Worm (Caenorhabditis elegans) whole organism, young adult: ENCODE data around the gene F15G9.5.

Experiments
- C17E4.6 ChIP-seq: fragments of 200-800 bp; sonication (Bioruptor generic); IDR thresholded peaks from 2 replicates; pipeline ENCODE4 v1.3.6; 2022; ENCODE audit warnings: missing genetic modification reagents, missing genetic modification characterization, missing compliant biosample characterization
- D2030.7 ChIP-seq: fragments of 200-800 bp; sonication (Bioruptor generic); IDR thresholded peaks from 2 replicates; pipeline ENCODE4 v1.3.6; 2022; ENCODE audit warnings: missing genetic modification reagents, missing genetic modification characterization, missing compliant biosample characterization
- F22D6.2 ChIP-seq: sonication (generic microtip); optimal IDR thresholded peaks from 2 replicates; lab custom pipeline; 2016; ENCODE audit warnings: mild to moderate bottlenecking, missing genetic modification characterization, missing compliant biosample characterization
- F39B2.1 ChIP-seq: fragments of 200-800 bp; sonication (Bioruptor generic); IDR thresholded peaks from 2 replicates; pipeline ENCODE4 v1.3.6; 2022; ENCODE audit warnings: missing genetic modification reagents, missing genetic modification characterization, missing compliant biosample characterization
- F52B5.7 ChIP-seq: sonication (generic microtip); optimal IDR thresholded peaks from 2 replicates; lab custom pipeline; 2016; ENCODE audit warnings: mild to moderate bottlenecking, missing genetic modification characterization, missing compliant biosample characterization
- F57C9.4 ChIP-seq: sonication (generic microtip); optimal IDR thresholded peaks from 2 replicates; lab custom pipeline; 2017; ENCODE audit warnings: mild to moderate bottlenecking, missing genetic modification characterization, missing compliant biosample characterization
- T26A5.8 ChIP-seq: sonication (generic microtip); optimal IDR thresholded peaks from 2 replicates; lab custom pipeline; 2016; ENCODE audit warnings: missing genetic modification characterization, missing compliant biosample characterization
- aptf-2 ChIP-seq: fragments of 200-800 bp; sonication (Bioruptor generic); conservative IDR thresholded peaks from 2 replicates; pipeline ENCODE4 v1.3.6; 2022; ENCODE audit warnings: missing genetic modification reagents, missing genetic modification characterization, missing compliant biosample characterization
- attf-5 ChIP-seq: fragments of 200-800 bp; sonication (Bioruptor generic); optimal IDR thresholded peaks from 2 replicates; lab custom pipeline; 2018; ENCODE audit warnings: mild to moderate bottlenecking, missing genetic modification characterization, missing compliant biosample characterization
- bed-1 ChIP-seq: fragments of 200-800 bp; sonication (Bioruptor generic); IDR thresholded peaks from 2 replicates; pipeline ENCODE4 v1.3.6; 2022; ENCODE audit warnings: missing genetic modification reagents, missing genetic modification characterization, missing compliant biosample characterization
- ceh-100 ChIP-seq: fragments of 200-800 bp; sonication (Bioruptor generic); IDR thresholded peaks from 2 replicates; pipeline ENCODE4 v1.3.6; 2022; ENCODE audit warnings: missing genetic modification reagents, missing genetic modification characterization, missing compliant biosample characterization
- chd-7 ChIP-seq: sonication (generic microtip); optimal IDR thresholded peaks from 2 replicates; lab custom pipeline; 2016; ENCODE audit warnings: mild to moderate bottlenecking, missing genetic modification characterization, moderate library complexity, missing compliant biosample characterization
- die-1 ChIP-seq: sonication (generic microtip); optimal IDR thresholded peaks from 2 replicates; lab custom pipeline; 2016; ENCODE audit warnings: missing genotype, mild to moderate bottlenecking, missing genetic modification characterization, missing compliant biosample characterization
- efl-1 ChIP-seq: fragments of 150-350 bp; optimal IDR thresholded peaks from 2 replicates; lab custom pipeline; 2014; ENCODE audit warnings: missing biosample characterization, missing genetic modification reagents, missing genetic modification characterization
- gei-17 ChIP-seq: fragments of 200-800 bp; sonication (Bioruptor generic); optimal IDR thresholded peaks from 2 replicates; lab custom pipeline; 2018; ENCODE audit warnings: mild to moderate bottlenecking, missing genetic modification characterization, missing compliant biosample characterization
- hmg-1.2 ChIP-seq: fragments of 200-800 bp; sonication (Bioruptor generic); IDR thresholded peaks from 2 replicates; pipeline ENCODE4 v1.3.6; 2022; ENCODE audit warnings: missing genetic modification reagents, missing genetic modification characterization, missing compliant biosample characterization
- hmg-20 ChIP-seq: fragments of 200-800 bp; sonication (Bioruptor generic); IDR thresholded peaks from 2 replicates; pipeline ENCODE4 v1.3.6; 2022; ENCODE audit warnings: missing genetic modification reagents, missing genetic modification characterization, missing compliant biosample characterization
- let-526 ChIP-seq: fragments of 200-800 bp; sonication (Bioruptor generic); IDR thresholded peaks from 2 replicates; pipeline ENCODE4 v1.3.6; 2022; ENCODE audit warnings: missing genetic modification reagents, missing genetic modification characterization, missing compliant biosample characterization
- lin-54 ChIP-seq: fragments of 200-800 bp; sonication (Bioruptor generic); optimal IDR thresholded peaks from 2 replicates; lab custom pipeline; 2018; ENCODE audit warnings: mild to moderate bottlenecking, missing genetic modification characterization, missing compliant biosample characterization
- lsl-1 ChIP-seq: fragments of 200-800 bp; sonication (Bioruptor generic); optimal IDR thresholded peaks from 2 replicates; lab custom pipeline; 2018; ENCODE audit warnings: mild to moderate bottlenecking, missing genetic modification characterization, moderate library complexity, missing compliant biosample characterization
- madf-10 ChIP-seq: sonication (generic microtip); optimal IDR thresholded peaks from 2 replicates; lab custom pipeline; 2016; ENCODE audit warnings: mild to moderate bottlenecking, missing genetic modification characterization, missing compliant biosample characterization
- madf-3 ChIP-seq: fragments of 200-800 bp; sonication (Bioruptor generic); IDR thresholded peaks from 2 replicates; pipeline ENCODE4 v1.3.6; 2022; ENCODE audit warnings: missing genetic modification reagents, missing genetic modification characterization, missing compliant biosample characterization
- madf-6 ChIP-seq: fragments of 200-800 bp; sonication (Bioruptor generic); IDR thresholded peaks from 2 replicates; pipeline ENCODE4 v1.3.6; 2022; ENCODE audit warnings: missing genetic modification reagents, missing genetic modification characterization, missing compliant biosample characterization
- nfya-1 ChIP-seq: sonication (generic microtip); optimal IDR thresholded peaks from 2 replicates; lab custom pipeline; 2017; ENCODE audit warnings: antibody characterized with exemption, missing compliant biosample characterization, missing genetic modification characterization, borderline replicate concordance; ENCODE audit not compliant: insufficient read depth
- nhr-27 ChIP-seq: fragments of 200-800 bp; sonication (Bioruptor generic); optimal IDR thresholded peaks from 2 replicates; lab custom pipeline; 2018; ENCODE audit warnings: mild to moderate bottlenecking, missing genetic modification characterization, moderate library complexity, missing compliant biosample characterization
- pbrm-1 ChIP-seq: fragments of 200-800 bp; sonication (Bioruptor generic); IDR thresholded peaks from 2 replicates; pipeline ENCODE4 v1.3.6; 2022; ENCODE audit warnings: missing genetic modification reagents, missing genetic modification characterization, missing compliant biosample characterization
- rcor-1 ChIP-seq: fragments of 200-800 bp; sonication (Bioruptor generic); IDR thresholded peaks from 2 replicates; pipeline ENCODE4 v1.3.6; 2022; ENCODE audit warnings: missing genetic modification reagents, missing genetic modification characterization, missing compliant biosample characterization
- rec-8 ChIP-seq, 2 experiments: sonication (generic microtip); optimal IDR thresholded peaks; 2 replicates each; lab custom pipeline; 2016; ENCODE audit warnings: mild to moderate bottlenecking in 2 of 2, missing genetic modification characterization in 2 of 2, missing genetic modification reagents in 2 of 2, missing genotype in 2 of 2, missing biosample characterization in 1 of 2, missing compliant biosample characterization in 1 of 2, moderate library complexity in 1 of 2
- rpc-1 ChIP-seq, 2 experiments: fragments of 150-350 bp in 1 of 2; sonication (generic microtip) in 1 of 2; optimal IDR thresholded peaks; 2 replicates each; lab custom pipeline; 2014 to 2018; ENCODE audit warnings: missing biosample characterization in 1 of 2, missing genetic modification characterization in 1 of 2, missing genetic modification reagents in 1 of 2, missing genotype in 1 of 2
- sea-2 ChIP-seq: fragments of 200-800 bp; sonication (Bioruptor generic); IDR thresholded peaks from 2 replicates; pipeline ENCODE4 v1.3.6; 2022; ENCODE audit warnings: missing genetic modification characterization, missing compliant biosample characterization
- snpc-1.1 ChIP-seq: sonication (generic microtip); optimal IDR thresholded peaks from 2 replicates; lab custom pipeline; 2017; ENCODE audit warnings: missing genetic modification characterization, mild to moderate bottlenecking, missing compliant biosample characterization, antibody characterized with exemption, moderate library complexity, missing genotype, missing genetic modification reagents; ENCODE audit not compliant: insufficient read depth
- snpc-3.4 ChIP-seq: sonication (generic microtip); optimal IDR thresholded peaks from 2 replicates; lab custom pipeline; 2017; ENCODE audit warnings: missing genetic modification characterization, mild to moderate bottlenecking, missing compliant biosample characterization, antibody characterized with exemption, moderate library complexity, missing genotype, missing genetic modification reagents
- snpc-4 ChIP-seq, 5 experiments: fragments of 150-350 bp in 1 of 5; sonication (generic microtip) in 4 of 5; optimal IDR thresholded peaks; 2 replicates each; lab custom pipeline; 2014 to 2018; ENCODE audit warnings: missing genetic modification characterization in 5 of 5, missing biosample characterization in 3 of 5, antibody characterized with exemption in 2 of 5, mild to moderate bottlenecking in 2 of 5, missing compliant biosample characterization in 2 of 5, missing genotype in 2 of 5, moderate library complexity in 2 of 5, missing genetic modification reagents in 1 of 5
- sptf-2 ChIP-seq: fragments of 200-800 bp; sonication (Bioruptor generic); optimal IDR thresholded peaks from 2 replicates; lab custom pipeline; 2018; ENCODE audit warnings: mild to moderate bottlenecking, missing genetic modification characterization, missing compliant biosample characterization
- tbp1 ChIP-seq: fragments of 200-800 bp; sonication (Bioruptor generic); optimal IDR thresholded peaks from 2 replicates; lab custom pipeline; 2018; ENCODE audit warnings: mild to moderate bottlenecking, missing genetic modification characterization, missing compliant biosample characterization
- zfh-2 ChIP-seq: fragments of 200-800 bp; sonication (Bioruptor generic); conservative IDR thresholded peaks from 2 replicates; pipeline ENCODE4 v1.3.6; 2022; ENCODE audit warnings: missing genetic modification reagents, missing genetic modification characterization, missing compliant biosample characterization
- ztf-22 ChIP-seq: fragments of 200-800 bp; sonication (Bioruptor generic); optimal IDR thresholded peaks from 2 replicates; lab custom pipeline; 2018; ENCODE audit warnings: mild to moderate bottlenecking, missing genetic modification characterization, moderate library complexity, missing compliant biosample characterization
- ztf-28 ChIP-seq: fragments of 200-800 bp; sonication (Bioruptor generic); IDR thresholded peaks from 2 replicates; pipeline ENCODE4 v1.3.6; 2022; ENCODE audit warnings: missing genetic modification reagents, missing genetic modification characterization, missing compliant biosample characterization
- ztf-6 ChIP-seq: fragments of 200-800 bp; sonication (Bioruptor generic); IDR thresholded peaks from 2 replicates; pipeline ENCODE4 v1.3.6; 2022; ENCODE audit warnings: missing genetic modification reagents, missing genetic modification characterization, missing compliant biosample characterization

F15G9.5 gene

DNA sequence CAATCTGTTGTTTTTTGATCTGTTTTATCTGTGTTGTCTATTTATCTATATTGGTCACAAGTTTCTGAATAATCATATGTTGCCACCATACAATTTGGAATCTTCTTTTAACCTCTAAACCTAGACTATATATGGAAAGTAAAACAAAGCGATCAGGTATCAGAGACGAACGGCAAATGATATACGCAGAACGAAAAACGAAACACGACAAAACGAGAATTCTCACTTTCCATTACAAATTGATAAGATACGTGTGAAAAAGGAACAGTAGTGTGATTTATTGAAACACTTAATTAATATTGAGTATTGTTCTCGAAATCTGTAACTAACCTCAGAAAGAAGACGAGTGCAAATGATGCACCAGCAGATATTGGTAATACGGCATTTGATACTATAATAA lies 26.2 kb upstream of the F15G9.5 start:
- TF ChIP-seq ztf-22 (GFP tag; lab: Kevin White, UChicago): no peak

DNA sequence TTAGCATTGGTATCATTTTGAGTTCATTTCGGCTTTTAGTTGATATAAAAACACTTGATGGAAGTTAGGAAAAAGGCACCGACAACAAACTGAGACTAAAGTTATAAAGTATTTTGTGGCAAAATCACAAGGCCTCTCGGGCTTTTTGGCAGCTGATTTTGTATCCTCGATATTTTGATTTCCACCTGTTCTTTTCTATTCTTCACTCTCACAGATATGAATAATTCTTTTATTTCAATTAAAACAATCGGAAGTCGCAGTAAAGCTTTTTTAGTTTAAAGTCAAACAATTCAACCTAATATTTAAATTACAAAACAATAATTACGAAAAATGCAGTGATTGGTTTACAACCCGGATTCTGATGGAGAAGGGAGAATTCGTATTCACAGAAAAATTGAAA lies 23.6 kb upstream of the F15G9.5 start, which contains the start of gene T09B9.3:
Gene T09B9.3, minus strand, starts transcription at position 101 of the 400 bp plus-strand sequence.
- TF ChIP-seq D2030.7 (no peak), nhr-27 (tag; lab: Kevin White, UChicago) (no peak), tbp1 (GFP tag; lab: Kevin White, UChicago) (no peak), C17E4.6 (GFP tag; lab: Robert Waterston, UW) (no peak), F57C9.4 (no peak), sptf-2 (GFP tag; lab: Kevin White, UChicago) (no peak), nfya-1 (tag; lab: Kevin White, UChicago) (no peak), pbrm-1 (no peak), zfh-2 (no peak), snpc-3.4 (tag; lab: Kevin White, UChicago) (no peak)

DNA sequence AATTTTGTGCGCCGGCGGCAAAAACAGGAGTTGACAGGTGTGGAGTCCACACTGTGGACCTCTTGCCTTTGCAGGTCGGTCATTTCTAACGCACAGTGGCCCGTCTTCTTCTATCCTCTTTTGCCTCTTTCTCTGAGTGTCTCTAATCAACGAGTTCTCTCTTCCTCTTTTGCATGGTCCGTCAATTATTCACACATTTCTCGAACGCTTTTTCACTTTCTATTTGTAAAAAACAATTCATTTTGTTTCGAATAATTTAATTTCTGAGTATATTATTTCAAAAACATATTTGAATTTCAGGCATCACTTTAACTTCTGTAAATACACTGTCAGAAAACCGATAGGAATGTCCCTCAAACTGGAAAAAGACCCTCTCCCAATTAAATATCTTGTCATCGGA lies 19.3 kb upstream of the F15G9.5 start, which contains the start of gene T09B9.1:
Gene T09B9.1, plus strand, starts transcription at position 301 of the 400 bp plus-strand sequence.
- TF ChIP-seq efl-1 (peak; percentile 41), gei-17 (GFP tag; lab: Kevin White, UChicago) (no peak)

DNA sequence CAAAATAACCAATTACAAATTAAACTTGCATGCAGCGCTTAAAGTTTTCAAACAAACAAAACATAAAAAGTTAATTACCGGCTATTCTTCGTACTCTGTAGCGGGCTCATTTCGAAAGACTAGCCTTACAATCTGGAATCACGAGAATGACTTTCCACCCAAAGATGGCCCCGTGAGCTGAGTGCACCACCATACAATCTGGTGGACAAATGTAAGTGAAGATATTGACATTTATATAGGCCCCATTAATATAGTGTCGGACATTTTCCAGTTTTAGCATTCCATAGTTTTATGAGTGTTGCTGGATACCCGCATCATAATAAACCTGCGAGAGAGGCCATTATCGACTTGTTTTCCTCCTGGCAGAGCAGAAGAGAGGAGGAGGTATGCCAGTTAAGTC lies 16.8 kb upstream of the F15G9.5 start:
- TF ChIP-seq snpc-1.1 (tag; lab: Kevin White, UChicago) (peak; percentile 66), T26A5.8 (tag; lab: Kevin White, UChicago) (no peak), rpc-1 (optimal IDR thresholded peaks at IDR 0.05; lab: Kevin White, UChicago) (peak; percentile 1), rpc-1 (tag; optimal IDR thresholded peaks at IDR 0.05; lab: Kevin White, UChicago) (peak; percentile 62), tbp1 (GFP tag; lab: Kevin White, UChicago) (peak; percentile 67)

DNA sequence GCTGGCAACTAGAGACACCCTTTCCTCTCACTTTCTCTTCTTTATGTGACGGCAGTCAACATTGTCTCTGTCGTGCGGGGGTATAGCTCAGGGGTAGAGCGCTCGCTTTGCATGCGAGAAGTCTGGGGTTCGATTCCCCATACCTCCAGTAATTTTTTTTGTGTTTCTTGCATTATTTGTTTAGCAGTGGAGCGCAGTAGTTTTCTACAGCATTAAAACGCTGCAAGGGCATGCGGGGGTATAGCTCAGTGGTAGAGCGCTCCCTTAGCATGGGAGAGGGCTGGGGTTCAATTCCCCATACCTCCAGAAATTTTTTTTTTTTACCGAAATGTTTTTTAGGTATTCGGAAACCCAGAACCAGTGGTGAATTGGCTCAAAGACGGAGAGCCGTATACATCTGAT lies 5.8 kb upstream of the F15G9.5 start:
- peak; percentile 52 for TF ChIP-seq lsl-1
- peak; percentile 79 for TF ChIP-seq lin-54 (GFP tag; lab: Kevin White, UChicago)
- TF ChIP-seq ztf-6 (GFP tag; lab: Robert Waterston, UW): peak; percentile 87
- peak; percentile 93 for TF ChIP-seq hmg-20 (GFP tag; lab: Robert Waterston, UW)
- TF ChIP-seq F22D6.2 (tag; lab: Kevin White, UChicago): peak; percentile 57
- peak; percentile 97 for TF ChIP-seq T26A5.8 (tag; lab: Kevin White, UChicago)
- TF ChIP-seq madf-10 (tag; lab: Kevin White, UChicago): peak; percentile 93
- peak; percentile 94 for TF ChIP-seq hmg-1.2 (GFP tag; lab: Robert Waterston, UW)
- TF ChIP-seq F52B5.7 (tag; lab: Kevin White, UChicago): peak; percentile 98
- TF ChIP-seq snpc-4 (GFP tag; optimal IDR thresholded peaks at IDR 0.05; lab: Kevin White, UChicago): peak; percentile 84
- peak in 2 of 4 experiments; percentile 82 to 89 for TF ChIP-seq snpc-4 (tag; optimal IDR thresholded peaks at IDR 0.05; lab: Kevin White, UChicago)
- TF ChIP-seq die-1 (tag; lab: Kevin White, UChicago): peak; percentile 98
- peak; percentile 92 for TF ChIP-seq let-526 (GFP tag; lab: Robert Waterston, UW)
- TF ChIP-seq rec-8 (tag; optimal IDR thresholded peaks at IDR 0.05; lab: Kevin White, UChicago): peak; percentile 95 to 98
- TF ChIP-seq rcor-1: peak; percentile 95
- TF ChIP-seq bed-1: peak; percentile 96
- TF ChIP-seq madf-6: peak; percentile 80
- TF ChIP-seq ceh-100 (GFP tag; lab: Robert Waterston, UW): peak; percentile 80
- TF ChIP-seq aptf-2 (GFP tag; lab: Robert Waterston, UW): peak; percentile 80
- peak; percentile 97 for TF ChIP-seq chd-7
- TF ChIP-seq snpc-3.4 (tag; lab: Kevin White, UChicago): peak; percentile 86
- peak; percentile 92 for TF ChIP-seq sea-2 (GFP tag; lab: Robert Waterston, UW)
- TF ChIP-seq madf-3 (GFP tag; lab: Robert Waterston, UW): peak; percentile 80
- TF ChIP-seq zfh-2: peak; percentile 86
- peak; percentile 89 for TF ChIP-seq gei-17 (GFP tag; lab: Kevin White, UChicago)
- TF ChIP-seq ztf-28 (GFP tag; lab: Robert Waterston, UW): peak; percentile 96
- TF ChIP-seq F39B2.1: peak; percentile 89
- peak; percentile 87 for TF ChIP-seq attf-5
